Worm (Caenorhabditis elegans) whole organism, young adult: ENCODE data around the gene sos-1.
A peak's percentile ranks its signal among the peaks of the same experiment; 100 is the strongest.

Experiments
- B0261.1 ChIP-seq: sonication (generic microtip); optimal IDR thresholded peaks from 2 replicates; lab custom pipeline; 2016; ENCODE audit warnings: mild to moderate bottlenecking, missing genetic modification characterization, moderate library complexity, missing compliant biosample characterization
- C17E4.6 ChIP-seq: fragments of 200-800 bp; sonication (Bioruptor generic); IDR thresholded peaks from 2 replicates; pipeline ENCODE4 v1.3.6; 2022; ENCODE audit warnings: missing genetic modification reagents, missing genetic modification characterization, missing compliant biosample characterization
- F10E7.11 ChIP-seq: sonication (generic microtip); optimal IDR thresholded peaks from 2 replicates; lab custom pipeline; 2017; ENCODE audit warnings: mild to moderate bottlenecking, missing genetic modification characterization, moderate library complexity, missing compliant biosample characterization
- F23B12.7 ChIP-seq: sonication (generic microtip); optimal IDR thresholded peaks from 2 replicates; lab custom pipeline; 2017; ENCODE audit warnings: missing genetic modification characterization, mild to moderate bottlenecking, missing compliant biosample characterization, antibody characterized with exemption, moderate library complexity; ENCODE audit not compliant: insufficient read depth
- F57C9.4 ChIP-seq: sonication (generic microtip); optimal IDR thresholded peaks from 2 replicates; lab custom pipeline; 2017; ENCODE audit warnings: mild to moderate bottlenecking, missing genetic modification characterization, missing compliant biosample characterization
- Y67H2A.10 ChIP-seq: fragments of 200-800 bp; sonication (Bioruptor generic); conservative IDR thresholded peaks from 2 replicates; pipeline ENCODE4 v1.3.6; 2022; ENCODE audit warnings: missing genetic modification reagents, missing genetic modification characterization, missing compliant biosample characterization
- Y79H2A.3 ChIP-seq: fragments of 200-800 bp; sonication (Bioruptor generic); conservative IDR thresholded peaks from 2 replicates; pipeline ENCODE4 v1.3.6; 2022; ENCODE audit warnings: missing genetic modification reagents, missing genetic modification characterization, missing compliant biosample characterization
- akir-1 ChIP-seq: fragments of 200-800 bp; sonication (Bioruptor generic); optimal IDR thresholded peaks from 2 replicates; lab custom pipeline; 2018; ENCODE audit warnings: mild to moderate bottlenecking, missing genetic modification characterization, moderate library complexity, missing compliant biosample characterization
- aptf-2 ChIP-seq: fragments of 200-800 bp; sonication (Bioruptor generic); conservative IDR thresholded peaks from 2 replicates; pipeline ENCODE4 v1.3.6; 2022; ENCODE audit warnings: missing genetic modification reagents, missing genetic modification characterization, missing compliant biosample characterization
- atf-7 ChIP-seq: sonication (generic microtip); optimal IDR thresholded peaks from 2 replicates; lab custom pipeline; 2017; ENCODE audit warnings: mild to moderate bottlenecking, missing genetic modification characterization, missing compliant biosample characterization
- cebp-1 ChIP-seq, 2 experiments: fragments of 200-800 bp in 1 of 2; sonication (Bioruptor generic) in 1 of 2; sonication (generic microtip) in 1 of 2; IDR thresholded peaks in 1 of 2; optimal IDR thresholded peaks in 1 of 2; 2 replicates each; pipeline versions ENCODE4 v1.3.6 to Lab custom; 2017 to 2022; ENCODE audit warnings: missing compliant biosample characterization in 2 of 2, missing genetic modification characterization in 2 of 2, mild to moderate bottlenecking in 1 of 2, missing genetic modification reagents in 1 of 2, moderate library complexity in 1 of 2
- cebp-2 ChIP-seq: fragments of 200-800 bp; sonication (Bioruptor generic); IDR thresholded peaks from 2 replicates; pipeline ENCODE4 v1.3.6; 2022; ENCODE audit warnings: missing genetic modification characterization, missing compliant biosample characterization
- dox-1 ChIP-seq: fragments of 200-800 bp; sonication (Bioruptor generic); IDR thresholded peaks from 2 replicates; pipeline ENCODE4 v1.3.6; 2022; ENCODE audit warnings: missing genetic modification reagents, missing genetic modification characterization, missing compliant biosample characterization
- dpl-1 ChIP-seq: fragments of 150-350 bp; optimal IDR thresholded peaks from 2 replicates; lab custom pipeline; 2014; ENCODE audit warnings: missing biosample characterization, missing genetic modification reagents, missing genetic modification characterization
- hlh-26 ChIP-seq: fragments of 200-800 bp; sonication (Bioruptor generic); conservative IDR thresholded peaks from 2 replicates; pipeline ENCODE4 v1.3.6; 2022; ENCODE audit warnings: missing genetic modification reagents, missing genetic modification characterization, missing compliant biosample characterization
- hmg-20 ChIP-seq: fragments of 200-800 bp; sonication (Bioruptor generic); IDR thresholded peaks from 2 replicates; pipeline ENCODE4 v1.3.6; 2022; ENCODE audit warnings: missing genetic modification reagents, missing genetic modification characterization, missing compliant biosample characterization
- hsf-1 ChIP-seq: fragments of 200-800 bp; sonication (Bioruptor generic); IDR thresholded peaks from 2 replicates; pipeline ENCODE4 v1.3.6; 2022; ENCODE audit warnings: missing genetic modification reagents, missing genetic modification characterization, missing compliant biosample characterization
- let-526 ChIP-seq: fragments of 200-800 bp; sonication (Bioruptor generic); IDR thresholded peaks from 2 replicates; pipeline ENCODE4 v1.3.6; 2022; ENCODE audit warnings: missing genetic modification reagents, missing genetic modification characterization, missing compliant biosample characterization
- lin-35 ChIP-seq, 3 experiments: fragments of 150-350 bp in 2 of 3; sonication (generic microtip) in 1 of 3; optimal IDR thresholded peaks; 2 replicates each; lab custom pipeline; 2014 to 2018; ENCODE audit warnings: missing biosample characterization in 3 of 3, missing genetic modification characterization in 3 of 3, missing genetic modification reagents in 3 of 3
- lin-40 ChIP-seq: sonication (generic microtip); optimal IDR thresholded peaks from 2 replicates; lab custom pipeline; 2016; ENCODE audit warnings: missing genetic modification characterization, mild to moderate bottlenecking, missing compliant biosample characterization, missing genotype, missing genetic modification reagents
- lin-54 ChIP-seq: fragments of 200-800 bp; sonication (Bioruptor generic); optimal IDR thresholded peaks from 2 replicates; lab custom pipeline; 2018; ENCODE audit warnings: mild to moderate bottlenecking, missing genetic modification characterization, missing compliant biosample characterization
- madf-3 ChIP-seq: fragments of 200-800 bp; sonication (Bioruptor generic); IDR thresholded peaks from 2 replicates; pipeline ENCODE4 v1.3.6; 2022; ENCODE audit warnings: missing genetic modification reagents, missing genetic modification characterization, missing compliant biosample characterization
- mes-4 ChIP-seq: sonication (generic microtip); optimal IDR thresholded peaks from 2 replicates; lab custom pipeline; 2016; ENCODE audit warnings: missing genotype, missing genetic modification characterization, missing compliant biosample characterization
- nhr-80 ChIP-seq: sonication (generic microtip); optimal IDR thresholded peaks from 2 replicates; lab custom pipeline; 2016; ENCODE audit warnings: missing genetic modification characterization, missing compliant biosample characterization
- nhr-90 ChIP-seq: sonication (generic microtip); optimal IDR thresholded peaks from 2 replicates; lab custom pipeline; 2016; ENCODE audit warnings: missing genotype, mild to moderate bottlenecking, missing genetic modification characterization, missing compliant biosample characterization
- pha-4 ChIP-seq: fragments of 150-350 bp; sonication (generic microtip); optimal IDR thresholded peaks from 2 replicates; lab custom pipeline; 2014; ENCODE audit warnings: missing biosample characterization, missing genetic modification reagents, missing genetic modification characterization
- repo-1 ChIP-seq: sonication (generic microtip); optimal IDR thresholded peaks from 2 replicates; lab custom pipeline; 2017; ENCODE audit warnings: mild to moderate bottlenecking, missing genetic modification characterization, missing compliant biosample characterization
- sdz-38 ChIP-seq: sonication (generic microtip); optimal IDR thresholded peaks from 2 replicates; lab custom pipeline; 2016; ENCODE audit warnings: missing genotype, missing genetic modification characterization, missing compliant biosample characterization
- snpc-1.3 ChIP-seq: sonication (generic microtip); optimal IDR thresholded peaks from 2 replicates; lab custom pipeline; 2017; ENCODE audit warnings: missing genetic modification characterization, mild to moderate bottlenecking, missing compliant biosample characterization, antibody characterized with exemption, moderate library complexity, missing genotype, missing genetic modification reagents; ENCODE audit not compliant: insufficient read depth
- tbp1 ChIP-seq: fragments of 200-800 bp; sonication (Bioruptor generic); optimal IDR thresholded peaks from 2 replicates; lab custom pipeline; 2018; ENCODE audit warnings: mild to moderate bottlenecking, missing genetic modification characterization, missing compliant biosample characterization
- unc-62 ChIP-seq: fragments of 150-350 bp; optimal IDR thresholded peaks from 2 replicates; lab custom pipeline; 2014; ENCODE audit warnings: missing biosample characterization, missing genetic modification reagents, missing genetic modification characterization
- ztf-22 ChIP-seq: fragments of 200-800 bp; sonication (Bioruptor generic); optimal IDR thresholded peaks from 2 replicates; lab custom pipeline; 2018; ENCODE audit warnings: mild to moderate bottlenecking, missing genetic modification characterization, moderate library complexity, missing compliant biosample characterization

The sos-1 gene

ce11 chrV:4488989-4489388, 60.1 kb downstream of the sos-1 start:
- TF ChIP-seq madf-3 (GFP tag; lab: Robert Waterston, UW) = no peak
- no peak for TF ChIP-seq F23B12.7 (tag; lab: Kevin White, UChicago)
- no peak for TF ChIP-seq cebp-1 (GFP tag; IDR thresholded peaks at IDR 0.05; lab: Robert Waterston, UW)
- no peak for TF ChIP-seq cebp-1 (tag; optimal IDR thresholded peaks at IDR 0.05; lab: Kevin White, UChicago)
- TF ChIP-seq C17E4.6 (GFP tag; lab: Robert Waterston, UW) = no peak
- TF ChIP-seq F10E7.11 (tag; lab: Kevin White, UChicago) = no peak
- TF ChIP-seq Y67H2A.10 (GFP tag; lab: Robert Waterston, UW) = no peak
- TF ChIP-seq hsf-1 (GFP tag; lab: Robert Waterston, UW) = no peak
- TF ChIP-seq snpc-1.3 (tag; lab: Kevin White, UChicago) = no peak

- TF ChIP-seq cebp-2 (no peak), aptf-2 (GFP tag; lab: Robert Waterston, UW) (peak; percentile 61; the same call in 1 of the 2 replicates)
These were observed 61.2 kb downstream of the sos-1 start for ce11 chrV:4487888-4488287.

- TF ChIP-seq lin-54 (no peak), unc-62 (peak; percentile 46), hmg-20 (GFP tag; lab: Robert Waterston, UW) (no peak)
These were observed 62.5 kb downstream of the sos-1 start for ce11 chrV:4486626-4487025.

ce11 chrV:4483049-4483507, 66.0 kb downstream of the sos-1 start, which contains the start of gene exc-15:
TSS of gene exc-15 (plus strand) at chrV:4483459.
- TF ChIP-seq nhr-90 (tag; lab: Kevin White, UChicago) = peak; percentile 27
- no peak for TF ChIP-seq atf-7
- TF ChIP-seq cebp-1 (GFP tag; IDR thresholded peaks at IDR 0.05; lab: Robert Waterston, UW) = no peak
- TF ChIP-seq cebp-1 (tag; optimal IDR thresholded peaks at IDR 0.05; lab: Kevin White, UChicago) = peak; percentile 23
- TF ChIP-seq F57C9.4 = no peak
- TF ChIP-seq hlh-26 (GFP tag; lab: Robert Waterston, UW) = no peak
- TF ChIP-seq lin-40 = peak; percentile 39
- TF ChIP-seq nhr-80 (tag; lab: Kevin White, UChicago) = peak; percentile 96
- TF ChIP-seq dox-1 (GFP tag; lab: Robert Waterston, UW) = 0 out of 2 replicates have a peak, but pooled peaks have one; percentile 13
- peak; percentile 61 for TF ChIP-seq pha-4
- TF ChIP-seq mes-4 (tag; lab: Kevin White, UChicago) = no peak
- TF ChIP-seq, all 124 proteins: peak for 6

- TF ChIP-seq F10E7.11 (tag; lab: Kevin White, UChicago) (no peak), ztf-22 (GFP tag; lab: Kevin White, UChicago) (no peak), repo-1 (no peak), sdz-38 (tag; lab: Kevin White, UChicago) (no peak), F57C9.4 (no peak), Y79H2A.3 (GFP tag; lab: Robert Waterston, UW) (no peak), tbp1 (GFP tag; lab: Kevin White, UChicago) (no peak), dpl-1 (GFP tag; lab: Kevin White, UChicago) (no peak), B0261.1 (tag; lab: Kevin White, UChicago) (no peak), akir-1 (GFP tag; lab: Kevin White, UChicago) (no peak), lin-35 (GFP tag; optimal IDR thresholded peaks at IDR 0.05; lab: Kevin White, UChicago) (no peak), nhr-80 (tag; lab: Kevin White, UChicago) (no peak), let-526 (GFP tag; lab: Robert Waterston, UW) (no peak)
These were observed 67.3 kb downstream of the sos-1 start for ce11 chrV:4481823-4482222.
